Worm (Caenorhabditis elegans) whole organism, L1 larva: ENCODE results near the gene mpst-2.
A peak's percentile ranks its signal among the peaks of the same experiment; 100 is the strongest.

ENCODE experiments used
- Y116A8C.19 ChIP-seq: sonication (generic microtip); optimal IDR thresholded peaks from 2 replicates; lab custom pipeline; 2016; ENCODE audit warnings: missing compliant biosample characterization, missing genetic modification characterization, borderline replicate concordance
- ama-1 ChIP-seq: fragments of 150-350 bp; optimal IDR thresholded peaks from 2 replicates; lab custom pipeline; 2014
- ceh-8 ChIP-seq: fragments of 200-800 bp; sonication (Bioruptor generic); optimal IDR thresholded peaks from 2 replicates; lab custom pipeline; 2018; ENCODE audit warnings: mild to moderate bottlenecking, missing genetic modification characterization, moderate library complexity, missing compliant biosample characterization
- dpl-1 ChIP-seq, 3 experiments: fragments of 150-350 bp in 2 of 3; sonication (generic microtip) in 1 of 3; optimal IDR thresholded peaks; 2 replicates each; lab custom pipeline; 2014 to 2017; ENCODE audit warnings: missing biosample characterization in 3 of 3, missing genetic modification characterization in 3 of 3, missing genetic modification reagents in 3 of 3
- lin-13 ChIP-seq: fragments of 150-350 bp; optimal IDR thresholded peaks from 2 replicates; lab custom pipeline; 2014; ENCODE audit warnings: missing biosample characterization, missing genetic modification reagents, missing genetic modification characterization
- lsy-2 ChIP-seq, 2 experiments: fragments of 150-350 bp; optimal IDR thresholded peaks; 2 replicates each; lab custom pipeline; 2014; ENCODE audit warnings: missing biosample characterization in 2 of 2, missing genetic modification characterization in 2 of 2
- nhr-237 ChIP-seq: fragments of 150-350 bp; optimal IDR thresholded peaks from 2 replicates; lab custom pipeline; 2014; ENCODE audit warnings: missing biosample characterization, missing genetic modification characterization
- skn-1 ChIP-seq: fragments of 150-350 bp; optimal IDR thresholded peaks from 2 replicates; lab custom pipeline; 2014; ENCODE audit warnings: missing biosample characterization, missing genetic modification characterization
- sup-37 ChIP-seq: fragments of 200-800 bp; sonication (Bioruptor generic); optimal IDR thresholded peaks from 2 replicates; lab custom pipeline; 2018; ENCODE audit warnings: mild to moderate bottlenecking, missing genetic modification characterization, missing compliant biosample characterization
- unc-130 ChIP-seq: fragments of 150-350 bp; optimal IDR thresholded peaks from 2 replicates; lab custom pipeline; 2017; ENCODE audit warnings: missing biosample characterization, missing genetic modification characterization, inconsistent platforms

- TF ChIP-seq sup-37 (GFP tag; lab: Kevin White, UChicago), result no peak
- no peak for TF ChIP-seq dpl-1 (GFP tag; optimal IDR thresholded peaks at IDR 0.05; lab: Kevin White, UChicago)
- no peak for TF ChIP-seq Y116A8C.19 (tag; lab: Kevin White, UChicago)
- TF ChIP-seq ama-1 (lab: Kevin White, UChicago), result no peak
- TF ChIP-seq skn-1, result no peak
- no peak for TF ChIP-seq nhr-237
- peak in 1 of 2 experiments; percentile 12 for TF ChIP-seq lsy-2 (tag; optimal IDR thresholded peaks at IDR 0.05; lab: Kevin White, UChicago)
- no peak for TF ChIP-seq ceh-8
- TF ChIP-seq lin-13 (GFP tag; lab: Kevin White, UChicago), result no peak
- TF ChIP-seq unc-130 (tag; lab: Kevin White, UChicago), result no peak
Observed at ce11 chrV:14851206-14851605, 42.0 kb downstream of the mpst-2 start.
